Fruit fly (Drosophila melanogaster): ENCODE data around the gene HIP.

HIP gene

dm6 chrX:3831761-3832160 lies 32.8 kb downstream of the HIP start (continued):
- TF ChIP-seq Abd-B (GFP tag; optimal IDR thresholded peaks at IDR 0.05) (no peak), sv (GFP tag; optimal IDR thresholded peaks at IDR 0.05) (no peak), tai (GFP tag; optimal IDR thresholded peaks at IDR 0.05) (no peak), N (GFP tag; optimal IDR thresholded peaks at IDR 0.05) (no peak), Dif (GFP tag; optimal IDR thresholded peaks at IDR 0.05; ENCODE audit: partially characterized antibody) (no peak), rgr (GFP tag; optimal IDR thresholded peaks at IDR 0.05) (peak; percentile 27), fru (GFP tag; optimal IDR thresholded peaks at IDR 0.05) (no peak), foxo (GFP tag; optimal IDR thresholded peaks at IDR 0.05) (peak in 1 of 2 experiments; percentile 2), Hnf4 (GFP tag; optimal IDR thresholded peaks at IDR 0.05) (peak; percentile 23), usp (GFP tag; optimal IDR thresholded peaks at IDR 0.05) (no peak)

dm6 chrX:3832226-3832625 lies 33.3 kb downstream of the HIP start:
- TF ChIP-seq dmrt93B (GFP tag; optimal IDR thresholded peaks at IDR 0.05) (no peak), Mio (GFP tag; optimal IDR thresholded peaks at IDR 0.05) (no peak)

- TF ChIP-seq Dif (GFP tag; optimal IDR thresholded peaks at IDR 0.05; ENCODE audit: partially characterized antibody) (peak; percentile 35), psq (GFP tag; optimal IDR thresholded peaks at IDR 0.05) (peak; percentile 74), GATAd (GFP tag; optimal IDR thresholded peaks at IDR 0.05) (no peak), Rel (GFP tag; optimal IDR thresholded peaks at IDR 0.05) (no peak), Rel (tag; optimal IDR thresholded peaks at IDR 0.05) (peak; percentile 90), Vsx2 (GFP tag; optimal IDR thresholded peaks at IDR 0.05; ENCODE audit: partially characterized antibody) (no peak)
Measured at dm6 chrX:3833109-3833657, 34.2 kb downstream of the HIP start.

dm6 chrX:3834955-3835763 lies 36.2 kb downstream of the HIP start:
- TF ChIP-seq Rel (GFP tag; optimal IDR thresholded peaks at IDR 0.05) (no peak), Rel (tag; optimal IDR thresholded peaks at IDR 0.05) (no peak), dl (GFP tag; optimal IDR thresholded peaks at IDR 0.05; ENCODE audit: insufficient read depth in 1 of 2, partially characterized antibody in 2 of 2) (peak in 1 of 2 experiments; percentile 40), dmrt93B (GFP tag; optimal IDR thresholded peaks at IDR 0.05) (no peak), psq (GFP tag; optimal IDR thresholded peaks at IDR 0.05) (peak; percentile 93), Myc (optimal IDR thresholded peaks at IDR 0.05) (no peak), ey (GFP tag; optimal IDR thresholded peaks at IDR 0.05) (no peak), jim (GFP tag; optimal IDR thresholded peaks at IDR 0.05) (no peak), CrebA (GFP tag; optimal IDR thresholded peaks at IDR 0.05; ENCODE audit: borderline replicate concordance) (peak; percentile 12), Dif (GFP tag; optimal IDR thresholded peaks at IDR 0.05; ENCODE audit: partially characterized antibody) (peak; percentile 49), tai (GFP tag; optimal IDR thresholded peaks at IDR 0.05) (no peak), Jra (GFP tag; optimal IDR thresholded peaks at IDR 0.05) (no peak)

- TF ChIP-seq sage (GFP tag; optimal IDR thresholded peaks at IDR 0.05) (no peak), sv (GFP tag; optimal IDR thresholded peaks at IDR 0.05) (no peak), Abd-B (GFP tag; optimal IDR thresholded peaks at IDR 0.05) (no peak), Myc (optimal IDR thresholded peaks at IDR 0.05) (peak; percentile 65), Sp1 (GFP tag; optimal IDR thresholded peaks at IDR 0.05) (no peak), Rel (GFP tag; optimal IDR thresholded peaks at IDR 0.05) (no peak), Rel (tag; optimal IDR thresholded peaks at IDR 0.05) (no peak)
Measured at dm6 chrX:3835764-3836342, 36.9 kb downstream of the HIP start.

- TF ChIP-seq tai (GFP tag; optimal IDR thresholded peaks at IDR 0.05) (no peak), jim (GFP tag; optimal IDR thresholded peaks at IDR 0.05) (no peak), fru (GFP tag; optimal IDR thresholded peaks at IDR 0.05) (no peak), Abd-B (GFP tag; optimal IDR thresholded peaks at IDR 0.05) (no peak), brk (GFP tag; optimal IDR thresholded peaks at IDR 0.05) (no peak), usp (GFP tag; optimal IDR thresholded peaks at IDR 0.05) (no peak), sage (GFP tag; optimal IDR thresholded peaks at IDR 0.05) (no peak), ey (GFP tag; optimal IDR thresholded peaks at IDR 0.05) (no peak), dmrt93B (GFP tag; optimal IDR thresholded peaks at IDR 0.05) (no peak), Hr83 (GFP tag; optimal IDR thresholded peaks at IDR 0.05; ENCODE audit: poor library complexity, severe bottlenecking) (no peak)
Measured at dm6 chrX:3837628-3838027, 38.7 kb downstream of the HIP start.

All from whole organism, wandering third instar larva.